Worm (Caenorhabditis elegans) whole organism, L1 larva: Measurements from ENCODE around the gene C06E2.9.

Source experiments
- C16A3.4 ChIP-seq: fragments of 150-350 bp; optimal IDR thresholded peaks from 2 replicates; lab custom pipeline; 2014; ENCODE audit warnings: missing biosample characterization, missing genetic modification characterization
- C34B4.2 ChIP-seq: sonication (generic microtip); optimal IDR thresholded peaks from 2 replicates; lab custom pipeline; 2017; ENCODE audit warnings: mild to moderate bottlenecking, missing genetic modification characterization, missing compliant biosample characterization
- F16B12.6 ChIP-seq: fragments of 150-350 bp; optimal IDR thresholded peaks from 2 replicates; lab custom pipeline; 2014; ENCODE audit warnings: missing biosample characterization, missing genetic modification characterization
- blmp-1 ChIP-seq: fragments of 150-350 bp; optimal IDR thresholded peaks from 2 replicates; lab custom pipeline; 2014; ENCODE audit warnings: missing biosample characterization, missing genetic modification characterization
- ceh-63 ChIP-seq: fragments of 200-800 bp; sonication (Bioruptor generic); optimal IDR thresholded peaks from 2 replicates; lab custom pipeline; 2018; ENCODE audit warnings: mild to moderate bottlenecking, missing genetic modification characterization, missing compliant biosample characterization
- ceh-82 ChIP-seq, 3 experiments: fragments of 150-350 bp in 1 of 3; sonication (generic microtip) in 2 of 3; optimal IDR thresholded peaks; 2 replicates each; lab custom pipeline; 2014 to 2017; ENCODE audit warnings: missing biosample characterization in 3 of 3, missing genetic modification characterization in 3 of 3
- ceh-88 ChIP-seq: fragments of 200-800 bp; sonication (Bioruptor generic); IDR thresholded peaks from 2 replicates; pipeline ENCODE4 v1.3.6; 2022; ENCODE audit warnings: missing genetic modification characterization, missing compliant biosample characterization
- ceh-90 ChIP-seq: sonication (generic microtip); optimal IDR thresholded peaks from 2 replicates; lab custom pipeline; 2016; ENCODE audit warnings: missing genetic modification characterization, missing compliant biosample characterization
- ces-1 ChIP-seq: fragments of 150-350 bp; optimal IDR thresholded peaks from 2 replicates; lab custom pipeline; 2014; ENCODE audit warnings: missing biosample characterization, missing genetic modification reagents, missing genetic modification characterization
- dpl-1 ChIP-seq, 3 experiments: fragments of 150-350 bp in 2 of 3; sonication (generic microtip) in 1 of 3; optimal IDR thresholded peaks; 2 replicates each; lab custom pipeline; 2014 to 2017; ENCODE audit warnings: missing biosample characterization in 3 of 3, missing genetic modification characterization in 3 of 3, missing genetic modification reagents in 3 of 3
- dsc-1 ChIP-seq: sonication (generic microtip); optimal IDR thresholded peaks from 2 replicates; lab custom pipeline; 2016; ENCODE audit warnings: mild to moderate bottlenecking, missing genetic modification characterization, missing compliant biosample characterization
- efl-1 ChIP-seq, 4 experiments: fragments of 150-350 bp; optimal IDR thresholded peaks in 3 of 4; peaks in 1 of 4; 1 replicate in 1 of 4; 2 replicates in 3 of 4; lab custom pipeline; 2014; ENCODE audit warnings: missing biosample characterization in 2 of 4, missing genetic modification characterization in 2 of 4, missing genetic modification reagents in 2 of 4
- elt-3 ChIP-seq, 6 experiments: fragments of 150-350 bp in 1 of 6; sonication (generic microtip); optimal IDR thresholded peaks; 2 replicates each; lab custom pipeline; 2017 to 2018; ENCODE audit warnings: missing biosample characterization in 6 of 6, missing genetic modification characterization in 6 of 6, inconsistent platforms in 1 of 6
- ets-5 ChIP-seq: fragments of 200-800 bp; sonication (Bioruptor generic); IDR thresholded peaks from 2 replicates; pipeline ENCODE4 v1.3.6; 2022; ENCODE audit warnings: missing genetic modification characterization, missing compliant biosample characterization
- fkh-10 ChIP-seq: sonication (generic microtip); optimal IDR thresholded peaks from 2 replicates; lab custom pipeline; 2017; ENCODE audit warnings: missing biosample characterization, missing genetic modification reagents, missing genetic modification characterization
- fos-1 ChIP-seq: fragments of 150-350 bp; optimal IDR thresholded peaks from 2 replicates; lab custom pipeline; 2014; ENCODE audit warnings: missing biosample characterization, missing genetic modification characterization
- hlh-4 ChIP-seq: sonication (generic microtip); optimal IDR thresholded peaks from 2 replicates; lab custom pipeline; 2016; ENCODE audit warnings: mild to moderate bottlenecking, missing genetic modification characterization, missing compliant biosample characterization
- lin-14 ChIP-seq: fragments of 200-800 bp; sonication (Bioruptor generic); optimal IDR thresholded peaks from 2 replicates; lab custom pipeline; 2018; ENCODE audit warnings: mild to moderate bottlenecking, missing genetic modification characterization, moderate library complexity, missing compliant biosample characterization
- lin-15B ChIP-seq: fragments of 150-350 bp; sonication (generic microtip); optimal IDR thresholded peaks from 3 replicates; lab custom pipeline; 2014; ENCODE audit warnings: missing biosample characterization, missing genetic modification characterization
- lin-35 ChIP-seq, 2 experiments: fragments of 150-350 bp; optimal IDR thresholded peaks; 2 replicates each; lab custom pipeline; 2014; ENCODE audit warnings: missing biosample characterization in 2 of 2, missing genetic modification characterization in 2 of 2, missing genetic modification reagents in 2 of 2
- lsy-2 ChIP-seq, 2 experiments: fragments of 150-350 bp; optimal IDR thresholded peaks; 2 replicates each; lab custom pipeline; 2014; ENCODE audit warnings: missing biosample characterization in 2 of 2, missing genetic modification characterization in 2 of 2
- mab-9 ChIP-seq: fragments of 200-800 bp; sonication (Bioruptor generic); IDR thresholded peaks from 2 replicates; pipeline ENCODE4 v1.3.6; 2022; ENCODE audit warnings: missing genetic modification reagents, missing genetic modification characterization, missing compliant biosample characterization
- mdl-1 ChIP-seq, 2 experiments: fragments of 150-350 bp; optimal IDR thresholded peaks; 2 replicates each; lab custom pipeline; 2014 to 2017; ENCODE audit warnings: missing biosample characterization in 2 of 2, missing genetic modification characterization in 2 of 2, inconsistent platforms in 1 of 2
- mef-2 ChIP-seq: fragments of 150-350 bp; optimal IDR thresholded peaks from 2 replicates; lab custom pipeline; 2014; ENCODE audit warnings: missing biosample characterization, missing genetic modification characterization
- mep-1 ChIP-seq: fragments of 150-350 bp; optimal IDR thresholded peaks from 2 replicates; lab custom pipeline; 2014; ENCODE audit warnings: missing biosample characterization, missing genetic modification characterization
- nhr-11 ChIP-seq: fragments of 150-350 bp; optimal IDR thresholded peaks from 2 replicates; lab custom pipeline; 2014; ENCODE audit warnings: missing biosample characterization, missing genetic modification characterization
- nhr-19 ChIP-seq: fragments of 200-800 bp; sonication (Bioruptor generic); conservative IDR thresholded peaks from 2 replicates; pipeline ENCODE4 v1.3.6; 2022; ENCODE audit warnings: missing genetic modification characterization, missing compliant biosample characterization
- nhr-20 ChIP-seq: sonication (generic microtip); optimal IDR thresholded peaks from 2 replicates; lab custom pipeline; 2016; ENCODE audit warnings: mild to moderate bottlenecking, missing genetic modification characterization, missing compliant biosample characterization
- nhr-237 ChIP-seq: fragments of 150-350 bp; optimal IDR thresholded peaks from 2 replicates; lab custom pipeline; 2014; ENCODE audit warnings: missing biosample characterization, missing genetic modification characterization
- nhr-28 ChIP-seq: fragments of 150-350 bp; optimal IDR thresholded peaks from 2 replicates; lab custom pipeline; 2014; ENCODE audit warnings: missing biosample characterization, missing genetic modification characterization
- nhr-47 ChIP-seq: sonication (generic microtip); optimal IDR thresholded peaks from 2 replicates; lab custom pipeline; 2016; ENCODE audit warnings: mild to moderate bottlenecking, missing genetic modification characterization, moderate library complexity, missing compliant biosample characterization
- nhr-71 ChIP-seq: sonication (generic microtip); optimal IDR thresholded peaks from 2 replicates; lab custom pipeline; 2016; ENCODE audit warnings: mild to moderate bottlenecking, missing genetic modification characterization, moderate library complexity, missing compliant biosample characterization
- nhr-84 ChIP-seq: sonication (generic microtip); optimal IDR thresholded peaks from 2 replicates; lab custom pipeline; 2017; ENCODE audit warnings: missing biosample characterization, missing genetic modification characterization
- nhr-90 ChIP-seq: sonication (generic microtip); optimal IDR thresholded peaks from 2 replicates; lab custom pipeline; 2016; ENCODE audit warnings: mild to moderate bottlenecking, missing genetic modification characterization, missing compliant biosample characterization; ENCODE audit not compliant: poor library complexity
- pag-3 ChIP-seq: sonication (generic microtip); optimal IDR thresholded peaks from 2 replicates; lab custom pipeline; 2017; ENCODE audit warnings: missing genetic modification characterization, mild to moderate bottlenecking, missing compliant biosample characterization, antibody characterized with exemption, borderline replicate concordance; ENCODE audit not compliant: insufficient read depth
- pax-3 ChIP-seq: fragments of 200-800 bp; sonication (Bioruptor generic); optimal IDR thresholded peaks from 2 replicates; lab custom pipeline; 2018; ENCODE audit warnings: mild to moderate bottlenecking, missing genetic modification characterization, moderate library complexity, missing compliant biosample characterization
- pqm-1 ChIP-seq: sonication (generic microtip); optimal IDR thresholded peaks from 3 replicates; lab custom pipeline; 2017; ENCODE audit warnings: missing biosample characterization, missing genetic modification characterization
- snpc-4 ChIP-seq: fragments of 150-350 bp; optimal IDR thresholded peaks from 2 replicates; lab custom pipeline; 2014; ENCODE audit warnings: missing biosample characterization, missing genetic modification characterization
- snu-23 ChIP-seq: sonication (generic microtip); optimal IDR thresholded peaks from 2 replicates; lab custom pipeline; 2016; ENCODE audit warnings: missing genetic modification characterization, missing compliant biosample characterization
- sox-4 ChIP-seq: sonication (generic microtip); optimal IDR thresholded peaks from 2 replicates; lab custom pipeline; 2016; ENCODE audit warnings: missing genetic modification characterization, missing compliant biosample characterization
- unc-30 ChIP-seq: sonication (generic microtip); optimal IDR thresholded peaks from 2 replicates; lab custom pipeline; 2017; ENCODE audit warnings: missing biosample characterization, missing genetic modification characterization
- vab-15 ChIP-seq: sonication (generic microtip); optimal IDR thresholded peaks from 2 replicates; lab custom pipeline; 2017; ENCODE audit warnings: missing genotype, mild to moderate bottlenecking, missing genetic modification characterization, missing compliant biosample characterization
- xbp-1 ChIP-seq: sonication (generic microtip); optimal IDR thresholded peaks from 2 replicates; lab custom pipeline; 2016; ENCODE audit warnings: missing genetic modification characterization, missing compliant biosample characterization
- zag-1 ChIP-seq: fragments of 150-350 bp; optimal IDR thresholded peaks from 2 replicates; lab custom pipeline; 2014; ENCODE audit warnings: missing biosample characterization, missing genetic modification characterization
- zip-4 ChIP-seq: fragments of 200-800 bp; sonication (Bioruptor generic); optimal IDR thresholded peaks from 2 replicates; lab custom pipeline; 2018; ENCODE audit warnings: mild to moderate bottlenecking, missing genetic modification characterization, moderate library complexity, missing compliant biosample characterization
- ztf-11 ChIP-seq, 2 experiments: sonication (generic microtip); optimal IDR thresholded peaks; 2 replicates each; lab custom pipeline; 2016 to 2017; ENCODE audit warnings: missing genetic modification characterization in 2 of 2, missing biosample characterization in 1 of 2, missing compliant biosample characterization in 1 of 2

Gene C06E2.9

ce11 chrX:8892808-8893207 is 31.8 kb downstream of the C06E2.9 start, which contains the start of gene C13E3.1 (continued):
- TF ChIP-seq dsc-1 (tag; lab: Kevin White, UChicago) (no peak), nhr-47 (tag; lab: Kevin White, UChicago) (no peak), zag-1 (tag; lab: Kevin White, UChicago) (no peak), xbp-1 (no peak), sox-4 (tag; lab: Kevin White, UChicago) (no peak)

ce11 chrX:8902920-8903319 is 41.9 kb downstream of the C06E2.9 start:
- TF ChIP-seq ceh-88 (no peak), mab-9 (GFP tag; lab: Robert Waterston, UW) (no peak), nhr-84 (no peak), efl-1 (optimal IDR thresholded peaks at IDR 0.05; lab: Kevin White, UChicago) (no peak), efl-1 (GFP tag; optimal IDR thresholded peaks at IDR 0.05 in 1 of 2; lab: Kevin White, UChicago) (peak in 1 of 2 experiments; percentile 70), C16A3.4 (no peak)

ce11 chrX:8905089-8905488 is 44.0 kb downstream of the C06E2.9 start, which contains the start of gene ensh-1:
Gene ensh-1 (plus strand): TSS chrX:8905389.
- TF ChIP-seq hlh-4 (tag; lab: Kevin White, UChicago) (no peak), ztf-11 (tag; optimal IDR thresholded peaks at IDR 0.05; lab: Kevin White, UChicago) (no peak), ets-5 (no peak), ceh-63 (no peak), pqm-1 (tag; lab: Kevin White, UChicago) (no peak), nhr-237 (tag; lab: Kevin White, UChicago) (no peak), fos-1 (tag; lab: Kevin White, UChicago) (no peak), fkh-10 (GFP tag; lab: Kevin White, UChicago) (no peak), zip-4 (GFP tag; lab: Kevin White, UChicago) (no peak), elt-3 (tag; optimal IDR thresholded peaks at IDR 0.05; lab: Kevin White, UChicago) (no peak), snu-23 (GFP tag; lab: Kevin White, UChicago) (no peak), dpl-1 (GFP tag; optimal IDR thresholded peaks at IDR 0.05; lab: Kevin White, UChicago) (no peak), lin-15B (no peak), vab-15 (no peak), F16B12.6 (tag; lab: Kevin White, UChicago) (no peak), C16A3.4 (no peak), blmp-1 (tag; lab: Kevin White, UChicago) (no peak)

- TF ChIP-seq zag-1 (tag; lab: Kevin White, UChicago), result no peak
- TF ChIP-seq efl-1 (optimal IDR thresholded peaks at IDR 0.05; lab: Kevin White, UChicago), result peak; percentile 14 to 16
- TF ChIP-seq efl-1 (GFP tag; optimal IDR thresholded peaks at IDR 0.05 in 1 of 2; lab: Kevin White, UChicago), result peak; percentile 7 to 93
- TF ChIP-seq vab-15, result no peak
- TF ChIP-seq elt-3 (tag; optimal IDR thresholded peaks at IDR 0.05; lab: Kevin White, UChicago), result no peak
- TF ChIP-seq lin-35 (GFP tag; optimal IDR thresholded peaks at IDR 0.05; lab: Kevin White, UChicago), result peak; percentile 10 to 76
- TF ChIP-seq nhr-19 (GFP tag; lab: Robert Waterston, UW), result no peak
- peak in 1 of 2 experiments; percentile 53 for TF ChIP-seq mdl-1 (tag; optimal IDR thresholded peaks at IDR 0.05; lab: Kevin White, UChicago)
- peak; percentile 49 for TF ChIP-seq lin-14 (GFP tag; lab: Kevin White, UChicago)
- TF ChIP-seq nhr-11, result no peak
- no peak for TF ChIP-seq ceh-82 (tag; optimal IDR thresholded peaks at IDR 0.05; lab: Kevin White, UChicago)
- TF ChIP-seq pag-3, result no peak
- TF ChIP-seq mef-2 (tag; lab: Kevin White, UChicago), result no peak
- TF ChIP-seq nhr-47 (tag; lab: Kevin White, UChicago), result peak; percentile 15
- TF ChIP-seq ceh-90 (tag; lab: Kevin White, UChicago), result no peak
- TF ChIP-seq nhr-28, result no peak
- peak in 1 of 2 experiments; percentile 41 for TF ChIP-seq lsy-2 (tag; optimal IDR thresholded peaks at IDR 0.05; lab: Kevin White, UChicago)
- TF ChIP-seq nhr-20, result peak; percentile 15
- TF ChIP-seq mep-1 (tag; lab: Kevin White, UChicago), result peak; percentile 24
- TF ChIP-seq dsc-1 (tag; lab: Kevin White, UChicago), result no peak
- TF ChIP-seq unc-30 (tag; lab: Kevin White, UChicago), result no peak
- TF ChIP-seq pax-3 (tag; lab: Kevin White, UChicago), result no peak
- TF ChIP-seq nhr-237 (tag; lab: Kevin White, UChicago), result no peak
- TF ChIP-seq C34B4.2, result no peak
- no peak for TF ChIP-seq F16B12.6 (tag; lab: Kevin White, UChicago)
- TF ChIP-seq ets-5, result no peak
- TF ChIP-seq nhr-90 (tag; lab: Kevin White, UChicago), result peak; percentile 9
- TF ChIP-seq snpc-4 (tag; lab: Kevin White, UChicago), result no peak
- TF ChIP-seq ces-1, result no peak
- TF ChIP-seq nhr-71 (tag; lab: Kevin White, UChicago), result no peak
Observed at ce11 chrX:8911077-8911476, 50.0 kb downstream of the C06E2.9 start, which contains the start of gene cyn-8. Gene cyn-8 (plus strand): TSS chrX:8911293.
